Worm (Caenorhabditis elegans) whole organism, early embryonic: ENCODE measurements around the gene frpr-4.
A peak's percentile ranks its signal among the peaks of the same experiment; 100 is the strongest.

Source experiments
- B0310.2 ChIP-seq: sonication (generic microtip); optimal IDR thresholded peaks from 2 replicates; lab custom pipeline; 2016; ENCODE audit warnings: mild to moderate bottlenecking, missing genetic modification characterization, missing compliant biosample characterization
- F13C5.2 ChIP-seq: sonication (generic microtip); optimal IDR thresholded peaks from 2 replicates; lab custom pipeline; 2017; ENCODE audit warnings: mild to moderate bottlenecking, missing genetic modification characterization, inconsistent platforms, missing compliant biosample characterization
- aly-1 ChIP-seq: sonication (generic microtip); optimal IDR thresholded peaks from 2 replicates; lab custom pipeline; 2016; ENCODE audit warnings: missing genetic modification characterization, missing compliant biosample characterization
- ama-1 ChIP-seq: fragments of 150-350 bp; optimal IDR thresholded peaks from 2 replicates; lab custom pipeline; 2014
- ceh-13 ChIP-seq: fragments of 200-800 bp; sonication (Bioruptor generic); optimal IDR thresholded peaks from 2 replicates; lab custom pipeline; 2018; ENCODE audit warnings: mild to moderate bottlenecking, missing genetic modification characterization, missing compliant biosample characterization
- ceh-36 ChIP-seq: sonication (generic microtip); optimal IDR thresholded peaks from 2 replicates; lab custom pipeline; 2016; ENCODE audit warnings: missing genetic modification characterization, inconsistent platforms, missing compliant biosample characterization
- ets-7 ChIP-seq: sonication (generic microtip); optimal IDR thresholded peaks from 2 replicates; lab custom pipeline; 2016; ENCODE audit warnings: missing genotype, missing genetic modification characterization, missing compliant biosample characterization
- flt-1 ChIP-seq: fragments of 200-800 bp; sonication (Bioruptor generic); IDR thresholded peaks from 2 replicates; pipeline ENCODE4 v1.3.6; 2022; ENCODE audit warnings: missing genetic modification characterization, missing compliant biosample characterization
- hmbx-1 ChIP-seq: sonication (generic microtip); optimal IDR thresholded peaks from 2 replicates; lab custom pipeline; 2016; ENCODE audit warnings: mild to moderate bottlenecking, missing genetic modification characterization, missing compliant biosample characterization
- hmg-4 ChIP-seq: fragments of 200-800 bp; sonication (Bioruptor generic); optimal IDR thresholded peaks from 2 replicates; lab custom pipeline; 2018; ENCODE audit warnings: mild to moderate bottlenecking, missing genetic modification characterization, missing compliant biosample characterization
- hnd-1 ChIP-seq: sonication (generic microtip); optimal IDR thresholded peaks from 2 replicates; lab custom pipeline; 2016; ENCODE audit warnings: missing genetic modification characterization, missing compliant biosample characterization
- pes-1 ChIP-seq: fragments of 200-800 bp; sonication (Bioruptor generic); IDR thresholded peaks from 2 replicates; pipeline ENCODE4 v1.3.6; 2022; ENCODE audit warnings: missing genetic modification reagents, missing genetic modification characterization, missing compliant biosample characterization
- scrt-1 ChIP-seq: fragments of 200-800 bp; sonication (Bioruptor generic); IDR thresholded peaks from 2 replicates; pipeline ENCODE4 v1.3.6; 2022; ENCODE audit warnings: missing genetic modification characterization, missing compliant biosample characterization
- sea-1 ChIP-seq: fragments of 200-800 bp; sonication (Bioruptor generic); conservative IDR thresholded peaks from 2 replicates; pipeline ENCODE4 v1.3.6; 2022; ENCODE audit warnings: missing genetic modification characterization, missing compliant biosample characterization
- tbx-11 ChIP-seq: fragments of 200-800 bp; sonication (Bioruptor generic); IDR thresholded peaks from 2 replicates; pipeline ENCODE4 v1.3.6; 2022; ENCODE audit warnings: missing genetic modification characterization, missing compliant biosample characterization
- tbx-37 ChIP-seq: fragments of 200-800 bp; sonication (Bioruptor generic); conservative IDR thresholded peaks from 2 replicates; pipeline ENCODE4 v1.3.6; 2022; ENCODE audit warnings: missing genetic modification reagents, missing genetic modification characterization, missing compliant biosample characterization
- tra-4 ChIP-seq: sonication (generic microtip); optimal IDR thresholded peaks from 2 replicates; lab custom pipeline; 2017; ENCODE audit warnings: missing genetic modification characterization, missing compliant biosample characterization

Gene frpr-4

DNA sequence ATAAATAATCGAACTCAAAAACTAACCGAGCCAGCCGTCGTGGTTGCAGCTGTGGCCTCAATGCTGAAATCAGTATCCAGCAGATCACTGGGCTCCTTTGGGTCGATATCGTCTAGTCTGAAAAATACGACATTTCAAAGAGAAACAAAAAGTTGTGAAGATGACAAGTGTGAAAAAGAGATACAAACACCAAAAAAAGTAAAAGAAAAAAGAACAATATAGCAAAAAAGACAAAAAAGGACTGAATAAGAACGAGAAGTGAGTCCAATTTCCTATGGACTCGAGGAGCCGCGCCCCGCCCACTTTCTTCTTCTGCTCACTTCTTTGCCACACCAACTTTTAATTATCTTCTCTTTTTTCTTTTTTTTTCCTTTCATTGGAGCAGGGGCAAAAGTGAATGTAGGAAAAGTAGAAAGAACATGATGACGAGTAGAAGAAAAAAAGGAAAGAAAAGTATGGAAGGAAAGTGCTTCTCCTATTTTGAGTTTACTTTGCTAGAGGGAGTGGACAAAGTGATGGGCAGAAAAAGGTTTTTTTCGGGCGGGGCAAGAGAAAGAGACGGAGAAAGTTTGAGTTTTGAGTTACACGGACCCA lies 16.5 kb upstream of the frpr-4 start, which contains the start of gene drn-1:
Gene drn-1 (minus strand): TSS at position 117 of the 594 bp plus-strand sequence.
- TF ChIP-seq ceh-13 (GFP tag; lab: Kevin White, UChicago) (no peak), tbx-11 (no peak), sea-1 (GFP tag; lab: Robert Waterston, UW) (no peak), B0310.2 (tag; lab: Kevin White, UChicago) (no peak), aly-1 (tag; lab: Kevin White, UChicago) (no peak), hmbx-1 (tag; lab: Kevin White, UChicago) (no peak), tra-4 (tag; lab: Kevin White, UChicago) (no peak), ama-1 (lab: Kevin White, UChicago) (no peak), pes-1 (GFP tag; lab: Robert Waterston, UW) (no peak), hmg-4 (GFP tag; lab: Kevin White, UChicago) (no peak), hnd-1 (tag; lab: Kevin White, UChicago) (no peak), ceh-36 (no peak), ets-7 (tag; lab: Kevin White, UChicago) (no peak), F13C5.2 (tag; lab: Kevin White, UChicago) (no peak)

DNA sequence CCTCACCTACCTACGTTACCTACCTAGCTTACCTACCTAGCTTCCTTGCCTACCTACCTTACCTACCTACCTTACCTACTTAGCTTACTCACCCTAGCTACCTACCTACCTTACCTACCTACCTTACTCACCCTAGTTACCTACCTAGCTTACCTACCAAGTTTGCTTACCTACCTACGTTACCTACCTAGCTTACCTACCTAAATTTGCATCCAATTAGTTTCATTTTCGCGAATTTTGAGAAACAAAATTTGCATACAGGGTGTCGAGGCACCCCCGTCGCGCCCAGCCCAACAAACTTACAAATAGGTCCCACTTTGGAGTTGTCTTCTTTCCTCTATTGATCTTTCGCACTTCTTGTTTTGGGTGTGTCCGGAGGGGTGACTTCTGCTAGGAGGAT lies 13.6 kb upstream of the frpr-4 start:
- TF ChIP-seq sea-1 (GFP tag; lab: Robert Waterston, UW) (no peak), tbx-37 (no peak), hmg-4 (GFP tag; lab: Kevin White, UChicago) (no peak), pes-1 (GFP tag; lab: Robert Waterston, UW) (no peak), tra-4 (tag; lab: Kevin White, UChicago) (no peak), ceh-13 (GFP tag; lab: Kevin White, UChicago) (no peak), hmbx-1 (tag; lab: Kevin White, UChicago) (no peak), scrt-1 (GFP tag; lab: Robert Waterston, UW) (no peak), B0310.2 (tag; lab: Kevin White, UChicago) (no peak), ceh-36 (no peak), aly-1 (tag; lab: Kevin White, UChicago) (no peak), hnd-1 (tag; lab: Kevin White, UChicago) (no peak), ets-7 (tag; lab: Kevin White, UChicago) (no peak), ama-1 (lab: Kevin White, UChicago) (no peak), flt-1 (no peak), tbx-11 (no peak), F13C5.2 (tag; lab: Kevin White, UChicago) (no peak)

DNA sequence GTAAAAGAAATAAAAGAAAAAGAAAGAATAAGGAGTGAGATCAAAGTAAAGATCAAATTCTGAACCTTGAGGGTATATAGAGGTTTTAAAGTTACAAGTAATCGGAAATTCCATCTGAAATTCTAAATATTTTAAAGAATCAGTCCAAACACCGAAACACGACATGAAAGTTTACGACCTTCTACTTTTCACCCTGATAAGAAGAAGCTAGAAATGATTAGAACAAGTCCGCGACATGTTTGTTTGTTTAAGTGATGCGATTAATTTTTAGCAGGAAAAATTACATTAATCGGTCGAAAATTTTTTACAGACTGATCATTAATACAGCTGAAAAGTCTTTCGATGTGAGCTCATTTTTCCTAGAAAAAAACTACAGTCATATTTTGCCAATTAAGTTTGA lies 9.3 kb upstream of the frpr-4 start:
- TF ChIP-seq F13C5.2 (tag; lab: Kevin White, UChicago) (no peak), hmg-4 (GFP tag; lab: Kevin White, UChicago) (no peak), scrt-1 (GFP tag; lab: Robert Waterston, UW) (no peak), hmbx-1 (tag; lab: Kevin White, UChicago) (no peak), pes-1 (GFP tag; lab: Robert Waterston, UW) (no peak), ets-7 (tag; lab: Kevin White, UChicago) (no peak), tbx-11 (no peak)

DNA sequence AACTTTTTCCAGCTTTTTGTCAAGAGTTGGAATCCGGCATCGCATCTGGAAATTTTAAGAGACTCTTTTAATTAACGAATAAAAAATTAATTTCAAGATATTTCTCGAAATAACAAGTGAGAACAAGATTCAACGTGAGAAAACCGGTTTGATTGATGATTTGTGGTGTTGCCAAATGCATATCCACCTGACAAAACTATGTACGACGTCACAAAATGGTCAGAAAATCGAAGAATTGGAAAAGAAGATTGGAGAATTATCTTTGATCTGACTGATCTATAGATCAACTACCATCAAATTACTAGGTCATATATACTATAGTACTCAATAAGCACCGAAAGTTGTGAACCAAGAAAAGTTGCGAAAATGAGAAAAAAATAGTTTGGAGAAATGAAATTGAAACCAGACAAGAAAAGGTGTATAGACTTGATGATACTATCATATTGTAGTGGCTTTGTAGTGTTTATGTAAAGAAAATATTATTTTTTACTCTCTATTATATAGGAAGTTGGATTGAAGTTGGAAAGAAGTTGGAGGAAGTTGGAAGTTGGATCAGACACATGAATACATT lies 8.5 kb downstream of the frpr-4 start, which contains the start of gene ptr-6:
Gene ptr-6 (minus strand): TSS at position 47 of the 571 bp plus-strand sequence.
- TF ChIP-seq tbx-37 (no peak), hmbx-1 (tag; lab: Kevin White, UChicago) (no peak), ceh-13 (GFP tag; lab: Kevin White, UChicago) (no peak), ceh-36 (no peak), tbx-11 (no peak), ama-1 (lab: Kevin White, UChicago) (no peak), scrt-1 (GFP tag; lab: Robert Waterston, UW) (no peak), tra-4 (tag; lab: Kevin White, UChicago) (no peak), F13C5.2 (tag; lab: Kevin White, UChicago) (no peak), hnd-1 (tag; lab: Kevin White, UChicago) (no peak), hmg-4 (GFP tag; lab: Kevin White, UChicago) (no peak), sea-1 (GFP tag; lab: Robert Waterston, UW) (no peak), B0310.2 (tag; lab: Kevin White, UChicago) (no peak), aly-1 (tag; lab: Kevin White, UChicago) (no peak), pes-1 (GFP tag; lab: Robert Waterston, UW) (no peak), flt-1 (no peak), ets-7 (tag; lab: Kevin White, UChicago) (no peak)

DNA sequence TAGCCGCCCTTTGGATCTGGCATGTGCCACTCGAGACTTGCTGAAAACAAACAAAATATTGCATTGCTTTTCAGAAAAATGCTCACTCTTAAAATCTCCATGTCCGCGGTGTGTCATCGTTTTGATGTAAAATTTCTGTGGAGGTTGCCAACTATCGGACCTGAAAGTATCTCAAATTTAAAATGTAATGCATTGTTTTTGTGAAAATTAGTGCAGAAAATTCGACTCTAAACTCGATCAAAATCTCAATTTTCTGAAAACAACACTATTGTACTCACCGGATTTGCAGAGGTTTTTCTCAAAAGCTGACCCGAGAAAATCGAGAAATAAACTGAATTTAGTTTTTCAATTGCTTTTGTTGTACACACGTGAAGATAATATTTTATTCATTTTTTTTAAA lies 13.8 kb downstream of the frpr-4 start, which contains the start of gene T16D1.1:
Gene T16D1.1 (minus strand): TSS at position 101 of the 400 bp plus-strand sequence.
- no peak for TF ChIP-seq flt-1
- TF ChIP-seq tbx-11 = no peak
- no peak for TF ChIP-seq hmbx-1 (tag; lab: Kevin White, UChicago)
- TF ChIP-seq B0310.2 (tag; lab: Kevin White, UChicago) = no peak
- no peak for TF ChIP-seq ama-1 (lab: Kevin White, UChicago)
- TF ChIP-seq tbx-37 = no peak
- TF ChIP-seq scrt-1 (GFP tag; lab: Robert Waterston, UW) = no peak

DNA sequence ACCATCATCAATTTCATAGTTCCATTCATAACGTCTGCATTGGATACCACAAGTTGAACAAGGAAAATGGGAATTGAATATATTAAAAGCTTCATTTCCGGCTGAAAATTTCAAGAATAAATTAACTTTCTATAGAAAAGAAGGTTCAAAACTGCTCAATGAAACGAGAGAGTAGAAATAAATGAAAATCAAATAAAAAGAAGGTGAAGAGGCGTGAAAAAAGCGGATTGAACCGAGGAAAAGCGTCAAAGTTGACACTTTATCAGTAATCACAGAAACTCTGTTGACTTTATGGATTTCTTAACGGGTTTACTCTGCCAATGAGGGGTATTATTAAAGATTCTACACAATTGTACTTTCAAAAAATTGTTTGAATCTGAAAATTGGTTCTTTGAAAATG lies 17.0 kb downstream of the frpr-4 start, which contains the start of gene pho-4:
Gene pho-4 (minus strand): TSS at position 101 of the 400 bp plus-strand sequence.
- no peak for TF ChIP-seq tra-4 (tag; lab: Kevin White, UChicago)

DNA sequence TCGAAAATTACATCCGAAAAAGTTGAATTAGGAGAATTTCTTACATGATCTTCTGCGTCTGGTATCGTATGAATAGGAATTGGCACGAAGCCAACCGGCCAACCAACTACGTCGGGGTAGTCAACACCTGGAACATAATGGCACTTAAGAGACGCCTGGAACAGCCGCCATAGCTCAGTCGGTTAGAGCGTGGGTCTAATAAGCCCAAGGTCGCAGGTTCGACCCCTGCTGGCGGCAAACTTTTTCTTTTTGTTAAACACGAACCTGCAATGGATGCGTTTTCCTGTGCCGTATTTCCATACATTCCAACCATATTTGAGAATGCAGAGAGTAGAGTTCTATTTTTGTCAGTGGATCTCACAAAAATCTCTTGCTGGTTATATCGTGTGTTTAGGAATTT lies 17.6 kb downstream of the frpr-4 start:
- TF ChIP-seq tbx-11 (0 out of 2 replicates have a peak, but pooled peaks have one; percentile 43), hnd-1 (tag; lab: Kevin White, UChicago) (no peak), B0310.2 (tag; lab: Kevin White, UChicago) (no peak), scrt-1 (GFP tag; lab: Robert Waterston, UW) (peak; percentile 61; the same call in 1 of the 2 replicates), flt-1 (0 out of 2 replicates have a peak, but pooled peaks have one; percentile 10), tra-4 (tag; lab: Kevin White, UChicago) (no peak)
